Worm (Caenorhabditis elegans): ENCODE measurements around the gene larp-1.
A peak's percentile ranks its signal among the peaks of the same experiment; 100 is the strongest.
"Not testable (repeated sequence)": the region's sequence is repeated elsewhere in the genome, so short reads cannot be mapped to it uniquely, and the experiment has no call there.

The larp-1 gene

ce11 chrIII:4983961-4984360, 33.5 kb downstream of the larp-1 start:
- TF ChIP-seq fkh-10 (GFP tag; optimal IDR thresholded peaks at IDR 0.05) (no peak), che-1 (tag; optimal IDR thresholded peaks at IDR 0.05) (no peak), nfya-1 (tag; optimal IDR thresholded peaks at IDR 0.05) (no peak), unc-86 (tag; optimal IDR thresholded peaks at IDR 0.05) (no peak), elt-4 (tag; optimal IDR thresholded peaks at IDR 0.05) (no peak), C38D4.7 (GFP tag; optimal IDR thresholded peaks at IDR 0.05) (no peak), odd-2 (tag; optimal IDR thresholded peaks at IDR 0.05) (no peak), dve-1 (tag; optimal IDR thresholded peaks at IDR 0.05) (no peak), dmd-4 (tag; optimal IDR thresholded peaks at IDR 0.05; ENCODE audit: borderline replicate concordance) (no peak), hlh-6 (tag; optimal IDR thresholded peaks at IDR 0.05) (no peak), sox-4 (tag; optimal IDR thresholded peaks at IDR 0.05) (no peak), ceh-48 (tag; optimal IDR thresholded peaks at IDR 0.05) (no peak), ceh-14 (tag; optimal IDR thresholded peaks at IDR 0.05) (no peak), unc-42 (tag; optimal IDR thresholded peaks at IDR 0.05) (no peak), hlh-15 (tag; optimal IDR thresholded peaks at IDR 0.05) (no peak), ets-4 (tag; optimal IDR thresholded peaks at IDR 0.05) (no peak), ceh-34 (tag; optimal IDR thresholded peaks at IDR 0.05) (no peak), mec-3 (tag; optimal IDR thresholded peaks at IDR 0.05; ENCODE audit: borderline replicate concordance) (no peak)

ce11 chrIII:4980367-4980766, 37.1 kb downstream of the larp-1 start, which contains the start of gene C27F2.6:
TSS of gene C27F2.6 (minus strand) at chrIII:4980467.
- not testable (repeated sequence) for TF ChIP-seq pha-4, F13H6.1, unc-42 (tag; optimal IDR thresholded peaks at IDR 0.05)

ce11 chrIII:4968146-4968545, 49.3 kb downstream of the larp-1 start:
- no peak for TF ChIP-seq unc-42 (tag; optimal IDR thresholded peaks at IDR 0.05)
- TF ChIP-seq K09A11.1 (tag; optimal IDR thresholded peaks at IDR 0.05; ENCODE audit: insufficient read depth): no peak
- no peak for TF ChIP-seq dmd-4 (tag; optimal IDR thresholded peaks at IDR 0.05; ENCODE audit: borderline replicate concordance)
- no peak for TF ChIP-seq unc-3 (GFP tag; conservative IDR thresholded peaks at IDR 0.05)
- no peak for TF ChIP-seq unc-3 (tag; optimal IDR thresholded peaks at IDR 0.05)
- no peak for TF ChIP-seq mec-3 (tag; optimal IDR thresholded peaks at IDR 0.05; ENCODE audit: borderline replicate concordance)
- TF ChIP-seq ceh-30 (tag; optimal IDR thresholded peaks at IDR 0.05): no peak
- no peak for TF ChIP-seq eyg-1 (tag; optimal IDR thresholded peaks at IDR 0.05)
- TF ChIP-seq C38D4.7 (GFP tag; optimal IDR thresholded peaks at IDR 0.05): no peak

- TF ChIP-seq unc-42 (tag; optimal IDR thresholded peaks at IDR 0.05): peak; percentile 97
- TF ChIP-seq ceh-31 (tag; optimal IDR thresholded peaks at IDR 0.05): no peak
These were observed 50.2 kb downstream of the larp-1 start for ce11 chrIII:4967236-4967635.

ce11 chrIII:4965271-4965670, 52.2 kb downstream of the larp-1 start, which contains the start of gene nca-2:
TSS of gene nca-2 (plus strand) at chrIII:4965571.
- TF ChIP-seq pqm-1 (tag; optimal IDR thresholded peaks at IDR 0.05) (no peak), elt-4 (tag; optimal IDR thresholded peaks at IDR 0.05) (no peak), eyg-1 (tag; optimal IDR thresholded peaks at IDR 0.05) (no peak), T23F11.4 (GFP tag; optimal IDR thresholded peaks at IDR 0.05) (no peak), hlh-13 (GFP tag; optimal IDR thresholded peaks at IDR 0.05) (no peak), fkh-10 (GFP tag; optimal IDR thresholded peaks at IDR 0.05) (no peak), odd-2 (tag; optimal IDR thresholded peaks at IDR 0.05) (no peak), ceh-2 (tag; optimal IDR thresholded peaks at IDR 0.05) (no peak), ceh-19 (GFP tag; optimal IDR thresholded peaks at IDR 0.05) (no peak), ceh-30 (tag; optimal IDR thresholded peaks at IDR 0.05) (no peak), dmd-4 (tag; optimal IDR thresholded peaks at IDR 0.05; ENCODE audit: borderline replicate concordance) (no peak), unc-3 (GFP tag; conservative IDR thresholded peaks at IDR 0.05) (no peak), unc-3 (tag; optimal IDR thresholded peaks at IDR 0.05) (no peak), K09A11.1 (tag; optimal IDR thresholded peaks at IDR 0.05; ENCODE audit: insufficient read depth) (no peak)

- TF ChIP-seq dmd-4 (tag; optimal IDR thresholded peaks at IDR 0.05; ENCODE audit: borderline replicate concordance): no peak
- no peak; the same call in 1 of the 2 replicates for TF ChIP-seq unc-3 (GFP tag; conservative IDR thresholded peaks at IDR 0.05)
- no peak for TF ChIP-seq unc-3 (tag; optimal IDR thresholded peaks at IDR 0.05)
- TF ChIP-seq tbx-7 (tag; optimal IDR thresholded peaks at IDR 0.05): peak; percentile 44
- no peak for TF ChIP-seq ceh-19 (GFP tag; optimal IDR thresholded peaks at IDR 0.05)
- TF ChIP-seq ceh-24 (tag; optimal IDR thresholded peaks at IDR 0.05): no peak
- peak; percentile 76 for TF ChIP-seq tbx-2 (tag; optimal IDR thresholded peaks at IDR 0.05)
- no peak for TF ChIP-seq F13H6.1 (tag; optimal IDR thresholded peaks at IDR 0.05)
- peak; percentile 51 for TF ChIP-seq ceh-34 (tag; optimal IDR thresholded peaks at IDR 0.05)
- no peak for TF ChIP-seq odd-2 (tag; optimal IDR thresholded peaks at IDR 0.05)
- no peak for TF ChIP-seq ama-1 (optimal IDR thresholded peaks at IDR 0.05)
- peak; percentile 36 for TF ChIP-seq ttx-3 (tag; optimal IDR thresholded peaks at IDR 0.05)
- TF ChIP-seq ceh-45 (GFP tag; IDR thresholded peaks at IDR 0.05): no peak
- TF ChIP-seq hlh-6 (tag; optimal IDR thresholded peaks at IDR 0.05): no peak
- TF ChIP-seq lim-6 (tag; optimal IDR thresholded peaks at IDR 0.05): no peak
- TF ChIP-seq fkh-6 (tag; optimal IDR thresholded peaks at IDR 0.05): no peak
- TF ChIP-seq elt-2 (tag; optimal IDR thresholded peaks at IDR 0.05): peak; percentile 61
- TF ChIP-seq ahr-1 (tag; optimal IDR thresholded peaks at IDR 0.05): no peak
These were observed 54.6 kb downstream of the larp-1 start, which contains the start of gene C27F2.9 for ce11 chrIII:4962886-4963285. TSS of gene C27F2.9 (minus strand) at chrIII:4963044.
